Fruit fly (Drosophila melanogaster) Kc167 (cell line): ENCODE measurements around the gene mthl9.

Experiments used
- insv ChIP-seq: fragments of >200 bp; optimal IDR thresholded peaks from 3 replicates; lab custom pipeline; 2018; ENCODE audit warnings: missing external identifiers
- psq ChIP-seq: fragments of >200 bp; optimal IDR thresholded peaks from 2 replicates; lab custom pipeline; 2017; ENCODE audit warnings: missing external identifiers

- TF ChIP-seq psq (lab: Kevin White, UChicago), result no peak
- no peak for TF ChIP-seq insv (lab: Kevin White, UChicago)
These were observed 11.3 kb downstream of the mthl9 start for dm6 chr3L:320798-321197.
